Fruit fly (Drosophila melanogaster): ENCODE results near the gene CG10343.

dm6 chr2L:18724842-18725241, 21.6 kb downstream of the CG10343 start:
- TF ChIP-seq Gug (GFP tag; IDR thresholded peaks at IDR 0.05) (peak; percentile 61), Lpt (GFP tag; optimal IDR thresholded peaks at IDR 0.05) (no peak), Smox (GFP tag; optimal IDR thresholded peaks at IDR 0.05) (no peak), CG3919 (GFP tag; optimal IDR thresholded peaks at IDR 0.05) (peak; percentile 22), CG6792 (GFP tag; optimal IDR thresholded peaks at IDR 0.05) (no peak), Blimp-1 (GFP tag; optimal IDR thresholded peaks at IDR 0.05) (no peak), Sox14 (GFP tag; optimal IDR thresholded peaks at IDR 0.05) (no peak), eg (GFP tag; IDR thresholded peaks at IDR 0.05) (peak; percentile 75; the same call in 2 of the 3 replicates), OdsH (GFP tag; optimal IDR thresholded peaks at IDR 0.05) (peak; percentile 17), Ets21C (GFP tag; optimal IDR thresholded peaks at IDR 0.05) (no peak), Hr38 (GFP tag; optimal IDR thresholded peaks at IDR 0.05) (no peak), dac (GFP tag; optimal IDR thresholded peaks at IDR 0.05) (peak; percentile 59), CG10669 (GFP tag; optimal IDR thresholded peaks at IDR 0.05) (no peak), CG11762 (GFP tag; optimal IDR thresholded peaks at IDR 0.05; ENCODE audit: insufficient read depth) (no peak)
